Worm (Caenorhabditis elegans) whole organism, L4/young adult: ENCODE measurements around the gene srh-270.

ENCODE experiments used
- W03F9.2 ChIP-seq: fragments of 150-350 bp; optimal IDR thresholded peaks from 2 replicates; lab custom pipeline; 2014; ENCODE audit warnings: missing biosample characterization, missing genetic modification characterization
- dao-5 ChIP-seq: sonication (generic microtip); optimal IDR thresholded peaks from 2 replicates; lab custom pipeline; 2016; ENCODE audit warnings: missing genotype, missing genetic modification characterization, moderate library complexity, missing compliant biosample characterization
- him-1 ChIP-seq: sonication (generic microtip); optimal IDR thresholded peaks from 2 replicates; lab custom pipeline; 2016; ENCODE audit warnings: missing genotype, missing genetic modification reagents, missing genetic modification characterization, missing compliant biosample characterization

DNA sequence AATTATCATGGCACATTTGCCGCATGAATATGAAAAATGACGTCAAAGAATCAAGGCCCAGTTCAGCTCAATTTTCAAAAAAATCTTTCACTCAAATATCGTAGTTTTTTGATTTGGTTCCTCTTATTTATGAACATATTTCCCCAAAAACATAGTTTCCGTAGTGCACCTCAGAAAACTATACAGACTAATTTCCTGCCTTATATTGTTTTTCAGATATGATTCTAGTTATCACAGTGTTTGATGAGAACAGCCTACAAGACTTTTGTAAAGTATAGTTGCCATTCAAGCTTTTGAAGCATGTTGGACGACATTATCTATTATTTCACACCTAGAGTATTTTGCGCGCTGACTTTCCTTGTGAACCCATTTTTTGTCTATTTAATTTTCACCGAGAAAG is 28.7 kb downstream of the srh-270 start, which contains the start of gene srj-50:
- TF ChIP-seq dao-5 (tag; lab: Kevin White, UChicago) (no peak), him-1 (tag; lab: Kevin White, UChicago) (no peak), W03F9.2 (tag; lab: Kevin White, UChicago) (no peak)
